Worm (Caenorhabditis elegans): Measurements from ENCODE around the gene Y55F3C.17.
A peak's percentile ranks its signal among the peaks of the same experiment; 100 is the strongest.

Gene Y55F3C.17

DNA sequence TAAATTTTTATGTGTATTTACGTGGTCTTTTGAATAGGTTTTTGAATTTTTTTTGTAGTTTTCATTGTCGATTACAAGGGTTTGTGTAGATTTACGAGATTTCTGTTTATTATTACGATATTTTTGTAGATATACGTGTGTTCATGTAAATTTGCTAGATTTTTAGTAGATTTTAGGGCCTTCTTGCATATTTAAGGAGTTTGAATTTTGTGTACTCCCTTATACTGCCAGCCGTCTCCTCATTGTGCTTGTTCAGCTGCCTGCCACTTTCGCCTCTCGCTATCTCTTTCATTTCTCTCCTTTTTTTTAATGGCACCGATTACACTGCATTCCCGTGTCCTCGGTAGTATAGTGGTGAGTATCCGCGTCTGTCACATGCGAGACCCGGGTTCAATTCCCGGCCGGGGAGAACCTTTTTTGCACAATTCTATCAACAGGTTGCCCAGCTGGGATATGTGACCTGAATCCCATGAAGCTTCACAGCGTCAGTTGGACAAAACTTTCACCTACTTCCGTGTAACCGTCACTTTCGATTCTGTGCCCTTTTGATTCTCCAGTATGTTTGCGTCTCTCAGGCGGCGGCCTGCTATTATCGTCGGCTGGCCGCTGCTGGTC lies 15.4 kb downstream of the Y55F3C.17 start (continued):
- TF ChIP-seq elt-3 (tag; optimal IDR thresholded peaks at IDR 0.05) (no peak), fos-1 (tag; optimal IDR thresholded peaks at IDR 0.05) (peak; percentile 60), nhr-129 (tag; optimal IDR thresholded peaks at IDR 0.05) (peak; percentile 79), lsy-2 (tag; optimal IDR thresholded peaks at IDR 0.05) (peak in 1 of 2 experiments; percentile 36), nhr-23 (tag; optimal IDR thresholded peaks at IDR 0.05) (no peak), ZK546.5 (tag; optimal IDR thresholded peaks at IDR 0.05) (no peak), ceh-16 (tag; optimal IDR thresholded peaks at IDR 0.05) (no peak), nhr-10 (tag; optimal IDR thresholded peaks at IDR 0.05) (no peak), lin-39 (tag; optimal IDR thresholded peaks at IDR 0.05) (no peak), ztf-1 (GFP tag; conservative IDR thresholded peaks at IDR 0.05) (no peak), aly-2 (tag; optimal IDR thresholded peaks at IDR 0.05) (no peak)

DNA sequence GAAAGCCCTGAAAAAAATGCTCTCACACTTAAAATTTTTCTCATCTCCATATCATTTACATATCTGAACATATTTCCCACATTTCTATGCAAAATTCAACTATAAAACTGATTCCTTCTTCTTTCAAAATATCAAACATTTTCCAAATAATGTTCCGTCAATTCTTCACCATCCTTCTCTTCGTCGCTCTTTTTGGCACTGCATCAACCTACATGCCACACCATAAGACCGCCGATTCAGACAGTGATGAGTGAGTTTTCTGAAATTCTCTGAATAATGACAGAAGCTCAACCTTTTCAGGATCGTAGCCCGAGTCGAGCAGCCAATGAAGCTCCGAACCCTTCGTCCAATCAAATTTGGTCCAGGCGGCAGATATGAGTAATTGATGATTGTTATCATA lies 21.9 kb downstream of the Y55F3C.17 start, which contains the start of gene K11H12.5:
Gene K11H12.5, plus strand, starts transcription at position 301 of the 400 bp plus-strand sequence.
- no peak for TF ChIP-seq ztf-1 (GFP tag; conservative IDR thresholded peaks at IDR 0.05)
- TF ChIP-seq fos-1 (tag; optimal IDR thresholded peaks at IDR 0.05) = no peak
- TF ChIP-seq mdl-1 (tag; optimal IDR thresholded peaks at IDR 0.05) = no peak
- TF ChIP-seq nhr-12 (tag; optimal IDR thresholded peaks at IDR 0.05) = no peak
- no peak for TF ChIP-seq nhr-11 (tag; optimal IDR thresholded peaks at IDR 0.05)
- no peak for TF ChIP-seq lsy-2 (tag; optimal IDR thresholded peaks at IDR 0.05)
- no peak for TF ChIP-seq F13H6.1 (tag; optimal IDR thresholded peaks at IDR 0.05)
- no peak for TF ChIP-seq zag-1 (tag; optimal IDR thresholded peaks at IDR 0.05)
- TF ChIP-seq peb-1 (tag; optimal IDR thresholded peaks at IDR 0.05) = no peak
- no peak for TF ChIP-seq gmeb-1 (tag; optimal IDR thresholded peaks at IDR 0.05)
- no peak for TF ChIP-seq nhr-129 (tag; optimal IDR thresholded peaks at IDR 0.05)
- TF ChIP-seq mab-5 (tag; optimal IDR thresholded peaks at IDR 0.05) = no peak
- TF ChIP-seq ztf-11 (tag; optimal IDR thresholded peaks at IDR 0.05) = no peak
- no peak for TF ChIP-seq ztf-4 (tag; optimal IDR thresholded peaks at IDR 0.05)
- no peak for TF ChIP-seq C34F6.9 (tag; optimal IDR thresholded peaks at IDR 0.05)

- no peak for TF ChIP-seq unc-62 (GFP tag; optimal IDR thresholded peaks at IDR 0.05)
- no peak for TF ChIP-seq nhr-23 (tag; optimal IDR thresholded peaks at IDR 0.05)
- peak; percentile 81 for TF ChIP-seq fos-1 (tag; optimal IDR thresholded peaks at IDR 0.05)
Measured at ce11 chrIV:675471-676159, 22.6 kb downstream of the Y55F3C.17 start, which contains the start of the genes K11H12.4 and K11H12.10. Gene K11H12.4 (minus strand): TSS chrIV:675883. Gene K11H12.10 (plus strand): TSS chrIV:676075.

ce11 chrIV:673313-673712 lies 24.9 kb downstream of the Y55F3C.17 start, which contains the start of gene K11H12.3:
Gene K11H12.3 (minus strand): TSS chrIV:673480.
- no peak for TF ChIP-seq nhr-6 (tag; optimal IDR thresholded peaks at IDR 0.05)
- no peak for TF ChIP-seq R02D3.7 (tag; optimal IDR thresholded peaks at IDR 0.05)
- peak; percentile 58 for TF ChIP-seq sma-9 (GFP tag; optimal IDR thresholded peaks at IDR 0.05)
- TF ChIP-seq sma-9 (tag; optimal IDR thresholded peaks at IDR 0.05) = no peak
- TF ChIP-seq F13H6.1 (tag; optimal IDR thresholded peaks at IDR 0.05) = no peak
- TF ChIP-seq fos-1 (tag; optimal IDR thresholded peaks at IDR 0.05) = peak; percentile 81

ce11 chrIV:670455-670854 lies 27.7 kb downstream of the Y55F3C.17 start, which contains the start of gene K11H12.11:
Gene K11H12.11 (minus strand): TSS chrIV:670555.
- TF ChIP-seq gmeb-1 (tag; optimal IDR thresholded peaks at IDR 0.05) (no peak), elt-1 (tag; optimal IDR thresholded peaks at IDR 0.05) (no peak), fos-1 (tag; optimal IDR thresholded peaks at IDR 0.05) (peak; percentile 2)

DNA sequence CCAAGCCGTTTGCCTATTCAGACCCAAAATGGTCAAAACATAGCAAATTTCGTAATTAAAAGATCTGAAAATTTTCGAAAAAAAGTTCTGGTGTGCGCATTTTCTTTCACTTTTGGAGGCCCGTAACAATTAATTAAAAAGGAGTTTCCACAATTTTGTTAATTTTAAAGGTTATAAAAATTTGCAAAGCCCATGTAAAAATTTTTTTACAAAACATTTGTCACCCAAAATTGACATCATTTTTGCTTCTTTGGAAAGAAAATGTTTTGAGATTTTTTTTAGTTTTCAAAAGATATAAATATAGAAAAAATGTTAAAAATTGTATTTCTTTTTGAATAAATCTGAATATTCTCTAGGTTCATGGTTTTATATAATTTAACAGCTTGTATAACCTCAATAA lies 31.2 kb downstream of the Y55F3C.17 start, which contains the start of gene K11H12.6:
Gene K11H12.6, plus strand, starts transcription at position 301 of the 400 bp plus-strand sequence.
- TF ChIP-seq ztf-4 (tag; optimal IDR thresholded peaks at IDR 0.05) = no peak
- TF ChIP-seq skn-1 (tag; optimal IDR thresholded peaks at IDR 0.05) = no peak
- no peak for TF ChIP-seq ceh-16 (tag; optimal IDR thresholded peaks at IDR 0.05)
- no peak for TF ChIP-seq F13H6.1 (tag; optimal IDR thresholded peaks at IDR 0.05)
- TF ChIP-seq lin-13 (GFP tag; optimal IDR thresholded peaks at IDR 0.05) = no peak
- TF ChIP-seq ama-1 (optimal IDR thresholded peaks at IDR 0.05) = no peak
- TF ChIP-seq ceh-82 (tag; optimal IDR thresholded peaks at IDR 0.05) = no peak
- no peak for TF ChIP-seq unc-62 (GFP tag; optimal IDR thresholded peaks at IDR 0.05)
- TF ChIP-seq lin-39 (tag; optimal IDR thresholded peaks at IDR 0.05) = no peak
- TF ChIP-seq nhr-77 (tag; optimal IDR thresholded peaks at IDR 0.05) = no peak
- no peak for TF ChIP-seq unc-55 (GFP tag; optimal IDR thresholded peaks at IDR 0.05)
- TF ChIP-seq egl-27 (tag; optimal IDR thresholded peaks at IDR 0.05) = no peak
- no peak for TF ChIP-seq peb-1 (tag; optimal IDR thresholded peaks at IDR 0.05)
